Worm (Caenorhabditis elegans) whole organism, L2 larva: ENCODE results near the gene cls-2.
"Not testable (repeated sequence)": the region's sequence is repeated elsewhere in the genome, so short reads cannot be mapped to it uniquely, and the experiment has no call there.

Experiments
- C34F6.9 ChIP-seq: fragments of 150-350 bp; optimal IDR thresholded peaks from 2 replicates; lab custom pipeline; 2014; ENCODE audit warnings: missing biosample characterization, missing genetic modification characterization
- F13H6.1 ChIP-seq: sonication (generic microtip); optimal IDR thresholded peaks from 2 replicates; lab custom pipeline; 2016; ENCODE audit warnings: missing genetic modification characterization, missing compliant biosample characterization
- Y55F3AM.14 ChIP-seq: fragments of 200-800 bp; sonication (Bioruptor generic); optimal IDR thresholded peaks from 2 replicates; lab custom pipeline; 2018; ENCODE audit warnings: mild to moderate bottlenecking, missing genetic modification characterization, missing compliant biosample characterization
- ZK546.5 ChIP-seq: sonication (generic microtip); optimal IDR thresholded peaks from 2 replicates; lab custom pipeline; 2017; ENCODE audit warnings: missing biosample characterization, missing genetic modification characterization
- alr-1 ChIP-seq: fragments of 150-350 bp; optimal IDR thresholded peaks from 2 replicates; lab custom pipeline; 2014; ENCODE audit warnings: missing biosample characterization, missing genetic modification characterization
- aly-2 ChIP-seq: fragments of 150-350 bp; optimal IDR thresholded peaks from 2 replicates; lab custom pipeline; 2014; ENCODE audit warnings: missing biosample characterization, missing genetic modification characterization
- ama-1 ChIP-seq: fragments of 150-350 bp; optimal IDR thresholded peaks from 2 replicates; lab custom pipeline; 2018; ENCODE audit warnings: inconsistent platforms
- ceh-82 ChIP-seq: fragments of 150-350 bp; optimal IDR thresholded peaks from 2 replicates; lab custom pipeline; 2014; ENCODE audit warnings: missing biosample characterization, missing genetic modification characterization
- crh-2 ChIP-seq: sonication (generic microtip); optimal IDR thresholded peaks from 2 replicates; lab custom pipeline; 2017; ENCODE audit warnings: missing biosample characterization, missing genetic modification characterization
- dmd-4 ChIP-seq: sonication (generic microtip); optimal IDR thresholded peaks from 2 replicates; lab custom pipeline; 2017; ENCODE audit warnings: missing biosample characterization, missing genetic modification characterization
- fos-1 ChIP-seq: fragments of 150-350 bp; optimal IDR thresholded peaks from 2 replicates; lab custom pipeline; 2014; ENCODE audit warnings: missing biosample characterization, missing genetic modification characterization
- lin-11 ChIP-seq: fragments of 150-350 bp; sonication (generic microtip); optimal IDR thresholded peaks from 2 replicates; lab custom pipeline; 2014; ENCODE audit warnings: missing biosample characterization, missing genetic modification characterization, inconsistent platforms, mixed read lengths
- lin-13 ChIP-seq: fragments of 150-350 bp; optimal IDR thresholded peaks from 2 replicates; lab custom pipeline; 2014; ENCODE audit warnings: missing biosample characterization, missing genetic modification reagents, missing genetic modification characterization
- lin-39 ChIP-seq: fragments of 150-350 bp; optimal IDR thresholded peaks from 2 replicates; lab custom pipeline; 2014; ENCODE audit warnings: missing biosample characterization, missing genetic modification reagents, missing genetic modification characterization
- lsy-2 ChIP-seq, 2 experiments: fragments of 150-350 bp in 1 of 2; sonication (generic microtip) in 1 of 2; optimal IDR thresholded peaks; 2 replicates each; lab custom pipeline; 2014 to 2017; ENCODE audit warnings: missing biosample characterization in 2 of 2, missing genetic modification characterization in 2 of 2
- mab-5 ChIP-seq: fragments of 150-350 bp; optimal IDR thresholded peaks from 2 replicates; lab custom pipeline; 2014; ENCODE audit warnings: missing biosample characterization, missing genetic modification characterization
- mbf-1 ChIP-seq: sonication (generic microtip); optimal IDR thresholded peaks from 2 replicates; lab custom pipeline; 2017; ENCODE audit warnings: missing biosample characterization, missing genetic modification characterization
- mdl-1 ChIP-seq, 2 experiments: fragments of 150-350 bp in 1 of 2; sonication (generic microtip) in 1 of 2; optimal IDR thresholded peaks; 2 replicates each; lab custom pipeline; 2017; ENCODE audit warnings: missing biosample characterization in 2 of 2, missing genetic modification characterization in 2 of 2
- nhr-10 ChIP-seq: sonication (generic microtip); optimal IDR thresholded peaks from 2 replicates; lab custom pipeline; 2017; ENCODE audit warnings: missing biosample characterization, missing genetic modification characterization
- nhr-11 ChIP-seq: fragments of 150-350 bp; optimal IDR thresholded peaks from 2 replicates; lab custom pipeline; 2014; ENCODE audit warnings: missing biosample characterization, missing genetic modification characterization
- nhr-12 ChIP-seq: fragments of 150-350 bp; optimal IDR thresholded peaks from 2 replicates; lab custom pipeline; 2014; ENCODE audit warnings: missing biosample characterization, missing genetic modification characterization
- nhr-129 ChIP-seq: fragments of 150-350 bp; optimal IDR thresholded peaks from 2 replicates; lab custom pipeline; 2014; ENCODE audit warnings: missing biosample characterization, missing genetic modification characterization
- nhr-21 ChIP-seq: fragments of 150-350 bp; optimal IDR thresholded peaks from 2 replicates; lab custom pipeline; 2014; ENCODE audit warnings: missing biosample characterization, missing genetic modification characterization
- nhr-23 ChIP-seq: fragments of 150-350 bp; optimal IDR thresholded peaks from 2 replicates; lab custom pipeline; 2014; ENCODE audit warnings: missing biosample characterization, missing genetic modification reagents, missing genetic modification characterization
- nhr-77 ChIP-seq: fragments of 150-350 bp; optimal IDR thresholded peaks from 2 replicates; lab custom pipeline; 2014; ENCODE audit warnings: missing biosample characterization, missing genetic modification characterization
- sem-4 ChIP-seq: fragments of 150-350 bp; optimal IDR thresholded peaks from 2 replicates; lab custom pipeline; 2014; ENCODE audit warnings: missing biosample characterization, missing genetic modification reagents, missing genetic modification characterization
- skn-1 ChIP-seq: sonication (generic microtip); optimal IDR thresholded peaks from 2 replicates; lab custom pipeline; 2017; ENCODE audit warnings: missing biosample characterization, missing genetic modification characterization
- sma-3 ChIP-seq: sonication (generic microtip); optimal IDR thresholded peaks from 2 replicates; lab custom pipeline; 2016; ENCODE audit warnings: missing genetic modification reagents, missing genetic modification characterization, missing compliant biosample characterization
- sma-9 ChIP-seq, 2 experiments: fragments of 150-350 bp in 1 of 2; sonication (generic microtip) in 1 of 2; optimal IDR thresholded peaks; 2 replicates each; lab custom pipeline; 2014 to 2016; ENCODE audit warnings: missing genetic modification characterization in 2 of 2, mild to moderate bottlenecking in 1 of 2, missing biosample characterization in 1 of 2, missing compliant biosample characterization in 1 of 2, missing genetic modification reagents in 1 of 2, moderate library complexity in 1 of 2
- unc-55 ChIP-seq: fragments of 150-350 bp; sonication (generic microtip); optimal IDR thresholded peaks from 3 replicates; lab custom pipeline; 2014; ENCODE audit warnings: missing biosample characterization, missing genetic modification reagents, missing genetic modification characterization
- unc-62 ChIP-seq: fragments of 150-350 bp; optimal IDR thresholded peaks from 2 replicates; lab custom pipeline; 2014; ENCODE audit warnings: missing biosample characterization, missing genetic modification reagents, missing genetic modification characterization
- zag-1 ChIP-seq: fragments of 150-350 bp; optimal IDR thresholded peaks from 2 replicates; lab custom pipeline; 2014; ENCODE audit warnings: missing biosample characterization, missing genetic modification characterization
- ztf-11 ChIP-seq: sonication (generic microtip); optimal IDR thresholded peaks from 2 replicates; lab custom pipeline; 2017; ENCODE audit warnings: missing biosample characterization, missing genetic modification characterization
- ztf-4 ChIP-seq: fragments of 150-350 bp; optimal IDR thresholded peaks from 2 replicates; lab custom pipeline; 2014; ENCODE audit warnings: missing biosample characterization, missing genetic modification characterization

The cls-2 gene

ce11 chrIII:9054414-9055147, at the start of gene cls-2:
Gene cls-2, plus strand, starts transcription at chrIII:9055048.
- peak; percentile 17 for TF ChIP-seq unc-55 (GFP tag; lab: Kevin White, UChicago)
- peak; percentile 60 for TF ChIP-seq nhr-129 (tag; lab: Kevin White, UChicago)
- peak in 1 of 2 experiments; percentile 23 for TF ChIP-seq lsy-2 (tag; optimal IDR thresholded peaks at IDR 0.05; lab: Kevin White, UChicago)
- no peak for TF ChIP-seq Y55F3AM.14
- TF ChIP-seq crh-2 (tag; lab: Kevin White, UChicago), result peak; percentile 31
- TF ChIP-seq C34F6.9 (tag; lab: Kevin White, UChicago), result peak; percentile 12

- TF ChIP-seq nhr-21 (tag; lab: Kevin White, UChicago); nhr-12 (tag; lab: Kevin White, UChicago); nhr-10: not testable (repeated sequence)
- TF ChIP-seq, all 48 proteins: peak for 0; not testable (repeated sequence) for 48
Measured at ce11 chrIII:9005905-9006372, 48.9 kb upstream of the cls-2 start, which contains the start of gene rab-6.1. Gene rab-6.1, minus strand, starts transcription at chrIII:9005955.

ce11 chrIII:9007183-9007582, 47.7 kb upstream of the cls-2 start:
- peak; percentile 36 for TF ChIP-seq F13H6.1 (tag; lab: Kevin White, UChicago)
- TF ChIP-seq dmd-4 (tag; lab: Kevin White, UChicago), result no peak
- TF ChIP-seq sma-9 (GFP tag; optimal IDR thresholded peaks at IDR 0.05; lab: Kevin White, UChicago), result peak; percentile 55
- TF ChIP-seq sma-9 (tag; optimal IDR thresholded peaks at IDR 0.05; lab: Kevin White, UChicago), result no peak
- peak; percentile 50 for TF ChIP-seq nhr-129 (tag; lab: Kevin White, UChicago)
- peak; percentile 43 for TF ChIP-seq fos-1 (tag; lab: Kevin White, UChicago)
- no peak for TF ChIP-seq nhr-23 (tag; lab: Kevin White, UChicago)
- no peak for TF ChIP-seq unc-62

ce11 chrIII:9010047-9010446, 44.8 kb upstream of the cls-2 start, which contains the start of gene F59B2.8:
Gene F59B2.8, minus strand, starts transcription at chrIII:9010197.
- TF ChIP-seq lin-13 (no peak), ztf-11 (no peak), ama-1 (lab: Kevin White, UChicago) (no peak), ZK546.5 (tag; lab: Kevin White, UChicago) (no peak), fos-1 (tag; lab: Kevin White, UChicago) (no peak), sem-4 (tag; lab: Kevin White, UChicago) (no peak), C34F6.9 (tag; lab: Kevin White, UChicago) (no peak)

- no peak for TF ChIP-seq aly-2 (tag; lab: Kevin White, UChicago)
- TF ChIP-seq lin-39 (tag; lab: Kevin White, UChicago), result no peak
- no peak for TF ChIP-seq lin-11 (tag; lab: Kevin White, UChicago)
- no peak for TF ChIP-seq C34F6.9 (tag; lab: Kevin White, UChicago)
- TF ChIP-seq fos-1 (tag; lab: Kevin White, UChicago), result no peak
- TF ChIP-seq mdl-1 (tag; optimal IDR thresholded peaks at IDR 0.05; lab: Kevin White, UChicago), result no peak
- no peak for TF ChIP-seq unc-62
- TF ChIP-seq skn-1 (tag; lab: Kevin White, UChicago), result no peak
- no peak for TF ChIP-seq mbf-1 (tag; lab: Kevin White, UChicago)
Measured at ce11 chrIII:9012309-9012708, 42.5 kb upstream of the cls-2 start, which contains the start of gene F59B2.9. Gene F59B2.9, minus strand, starts transcription at chrIII:9012409.

- TF ChIP-seq zag-1 (tag; lab: Kevin White, UChicago), result no peak
- TF ChIP-seq nhr-10, result no peak
- TF ChIP-seq lin-13, result no peak
- TF ChIP-seq nhr-77 (tag; lab: Kevin White, UChicago), result no peak
- TF ChIP-seq alr-1 (tag; lab: Kevin White, UChicago), result no peak
- TF ChIP-seq sem-4 (tag; lab: Kevin White, UChicago), result no peak
- TF ChIP-seq nhr-11, result no peak
- TF ChIP-seq mab-5 (tag; lab: Kevin White, UChicago), result no peak
- TF ChIP-seq Y55F3AM.14, result no peak
- no peak for TF ChIP-seq sma-3 (GFP tag; lab: Kevin White, UChicago)
- TF ChIP-seq ztf-4 (tag; lab: Kevin White, UChicago), result no peak
- TF ChIP-seq ceh-82, result no peak
- no peak for TF ChIP-seq C34F6.9 (tag; lab: Kevin White, UChicago)
- TF ChIP-seq, all 48 proteins: peak for 0
Measured at ce11 chrIII:9017181-9017651, 37.6 kb upstream of the cls-2 start, which contains the start of gene F59B2.12. Gene F59B2.12, plus strand, starts transcription at chrIII:9017601.
